Worm (Caenorhabditis elegans) whole organism, L1 larva: ENCODE measurements around the gene T23G5.2.

Source experiments
- C04F5.9 ChIP-seq: sonication (generic microtip); optimal IDR thresholded peaks from 2 replicates; lab custom pipeline; 2016; ENCODE audit warnings: missing genetic modification characterization, missing compliant biosample characterization
- C16A3.4 ChIP-seq: fragments of 150-350 bp; optimal IDR thresholded peaks from 2 replicates; lab custom pipeline; 2014; ENCODE audit warnings: missing biosample characterization, missing genetic modification characterization
- Y116A8C.19 ChIP-seq: sonication (generic microtip); optimal IDR thresholded peaks from 2 replicates; lab custom pipeline; 2016; ENCODE audit warnings: missing compliant biosample characterization, missing genetic modification characterization, borderline replicate concordance
- alr-1 ChIP-seq: fragments of 200-800 bp; sonication (Bioruptor generic); optimal IDR thresholded peaks from 2 replicates; lab custom pipeline; 2018; ENCODE audit warnings: borderline replicate concordance, mild to moderate bottlenecking, missing genetic modification characterization, missing compliant biosample characterization
- aly-2 ChIP-seq: fragments of 150-350 bp; optimal IDR thresholded peaks from 2 replicates; lab custom pipeline; 2014; ENCODE audit warnings: missing biosample characterization, missing genetic modification characterization
- blmp-1 ChIP-seq: fragments of 150-350 bp; optimal IDR thresholded peaks from 2 replicates; lab custom pipeline; 2014; ENCODE audit warnings: missing biosample characterization, missing genetic modification characterization
- ceh-63 ChIP-seq: fragments of 200-800 bp; sonication (Bioruptor generic); optimal IDR thresholded peaks from 2 replicates; lab custom pipeline; 2018; ENCODE audit warnings: mild to moderate bottlenecking, missing genetic modification characterization, missing compliant biosample characterization
- ceh-90 ChIP-seq: sonication (generic microtip); optimal IDR thresholded peaks from 2 replicates; lab custom pipeline; 2016; ENCODE audit warnings: missing genetic modification characterization, missing compliant biosample characterization
- ces-1 ChIP-seq: fragments of 150-350 bp; optimal IDR thresholded peaks from 2 replicates; lab custom pipeline; 2014; ENCODE audit warnings: missing biosample characterization, missing genetic modification reagents, missing genetic modification characterization
- dpl-1 ChIP-seq, 3 experiments: fragments of 150-350 bp in 2 of 3; sonication (generic microtip) in 1 of 3; optimal IDR thresholded peaks; 2 replicates each; lab custom pipeline; 2014 to 2017; ENCODE audit warnings: missing biosample characterization in 3 of 3, missing genetic modification characterization in 3 of 3, missing genetic modification reagents in 3 of 3
- dsc-1 ChIP-seq: sonication (generic microtip); optimal IDR thresholded peaks from 2 replicates; lab custom pipeline; 2016; ENCODE audit warnings: mild to moderate bottlenecking, missing genetic modification characterization, missing compliant biosample characterization
- efl-1 ChIP-seq, 4 experiments: fragments of 150-350 bp; optimal IDR thresholded peaks in 3 of 4; peaks in 1 of 4; 1 replicate in 1 of 4; 2 replicates in 3 of 4; lab custom pipeline; 2014; ENCODE audit warnings: missing biosample characterization in 2 of 4, missing genetic modification characterization in 2 of 4, missing genetic modification reagents in 2 of 4
- egl-13 ChIP-seq: sonication (generic microtip); optimal IDR thresholded peaks from 2 replicates; lab custom pipeline; 2016; ENCODE audit warnings: missing genotype, missing genetic modification reagents, missing genetic modification characterization, missing compliant biosample characterization
- elt-3 ChIP-seq, 6 experiments: fragments of 150-350 bp in 1 of 6; sonication (generic microtip); optimal IDR thresholded peaks; 2 replicates each; lab custom pipeline; 2017 to 2018; ENCODE audit warnings: missing biosample characterization in 6 of 6, missing genetic modification characterization in 6 of 6, inconsistent platforms in 1 of 6
- ets-5 ChIP-seq: fragments of 200-800 bp; sonication (Bioruptor generic); IDR thresholded peaks from 2 replicates; pipeline ENCODE4 v1.3.6; 2022; ENCODE audit warnings: missing genetic modification characterization, missing compliant biosample characterization
- fkh-8 ChIP-seq: sonication (generic microtip); optimal IDR thresholded peaks from 2 replicates; lab custom pipeline; 2016; ENCODE audit warnings: mild to moderate bottlenecking, missing genetic modification characterization, missing compliant biosample characterization
- fos-1 ChIP-seq: fragments of 150-350 bp; optimal IDR thresholded peaks from 2 replicates; lab custom pipeline; 2014; ENCODE audit warnings: missing biosample characterization, missing genetic modification characterization
- grh-1 ChIP-seq: fragments of 200-800 bp; sonication (Bioruptor generic); IDR thresholded peaks from 2 replicates; pipeline ENCODE4 v1.3.6; 2022; ENCODE audit warnings: missing genetic modification reagents, missing genetic modification characterization, missing compliant biosample characterization
- hpl-2 ChIP-seq: fragments of 150-350 bp; optimal IDR thresholded peaks from 2 replicates; lab custom pipeline; 2014; ENCODE audit warnings: missing biosample characterization, missing genetic modification reagents, missing genetic modification characterization
- irx-1 ChIP-seq: sonication (generic microtip); optimal IDR thresholded peaks from 2 replicates; lab custom pipeline; 2016; ENCODE audit warnings: missing genetic modification characterization, missing compliant biosample characterization
- isw-1 ChIP-seq: fragments of 200-800 bp; sonication (Bioruptor generic); IDR thresholded peaks from 2 replicates; pipeline ENCODE4 v1.3.6; 2022; ENCODE audit warnings: missing genetic modification characterization, missing compliant biosample characterization
- jun-1 ChIP-seq: fragments of 150-350 bp; optimal IDR thresholded peaks from 2 replicates; lab custom pipeline; 2014; ENCODE audit warnings: missing biosample characterization, missing genetic modification reagents, missing genetic modification characterization
- lin-13 ChIP-seq: fragments of 150-350 bp; optimal IDR thresholded peaks from 2 replicates; lab custom pipeline; 2014; ENCODE audit warnings: missing biosample characterization, missing genetic modification reagents, missing genetic modification characterization
- lin-14 ChIP-seq: fragments of 200-800 bp; sonication (Bioruptor generic); optimal IDR thresholded peaks from 2 replicates; lab custom pipeline; 2018; ENCODE audit warnings: mild to moderate bottlenecking, missing genetic modification characterization, moderate library complexity, missing compliant biosample characterization
- lsy-2 ChIP-seq, 2 experiments: fragments of 150-350 bp; optimal IDR thresholded peaks; 2 replicates each; lab custom pipeline; 2014; ENCODE audit warnings: missing biosample characterization in 2 of 2, missing genetic modification characterization in 2 of 2
- mdl-1 ChIP-seq, 2 experiments: fragments of 150-350 bp; optimal IDR thresholded peaks; 2 replicates each; lab custom pipeline; 2014 to 2017; ENCODE audit warnings: missing biosample characterization in 2 of 2, missing genetic modification characterization in 2 of 2, inconsistent platforms in 1 of 2
- nhr-47 ChIP-seq: sonication (generic microtip); optimal IDR thresholded peaks from 2 replicates; lab custom pipeline; 2016; ENCODE audit warnings: mild to moderate bottlenecking, missing genetic modification characterization, moderate library complexity, missing compliant biosample characterization
- nhr-71 ChIP-seq: sonication (generic microtip); optimal IDR thresholded peaks from 2 replicates; lab custom pipeline; 2016; ENCODE audit warnings: mild to moderate bottlenecking, missing genetic modification characterization, moderate library complexity, missing compliant biosample characterization
- nhr-76 ChIP-seq: sonication (generic microtip); optimal IDR thresholded peaks from 2 replicates; lab custom pipeline; 2017; ENCODE audit warnings: missing biosample characterization, missing genetic modification characterization
- nhr-77 ChIP-seq: fragments of 150-350 bp; optimal IDR thresholded peaks from 2 replicates; lab custom pipeline; 2014; ENCODE audit warnings: missing biosample characterization, missing genetic modification characterization
- nhr-85 ChIP-seq: sonication (generic microtip); peaks from one replicate; lab custom pipeline; 2016; ENCODE audit warnings: missing genetic modification characterization, inconsistent platforms, missing compliant biosample characterization
- pax-3 ChIP-seq: fragments of 200-800 bp; sonication (Bioruptor generic); optimal IDR thresholded peaks from 2 replicates; lab custom pipeline; 2018; ENCODE audit warnings: mild to moderate bottlenecking, missing genetic modification characterization, moderate library complexity, missing compliant biosample characterization
- pqm-1 ChIP-seq: sonication (generic microtip); optimal IDR thresholded peaks from 3 replicates; lab custom pipeline; 2017; ENCODE audit warnings: missing biosample characterization, missing genetic modification characterization
- rnt-1 ChIP-seq: sonication (generic microtip); optimal IDR thresholded peaks from 2 replicates; lab custom pipeline; 2016; ENCODE audit warnings: mild to moderate bottlenecking, missing genetic modification characterization, moderate library complexity, missing compliant biosample characterization
- skn-1 ChIP-seq: fragments of 150-350 bp; optimal IDR thresholded peaks from 2 replicates; lab custom pipeline; 2014; ENCODE audit warnings: missing biosample characterization, missing genetic modification characterization
- snu-23 ChIP-seq: sonication (generic microtip); optimal IDR thresholded peaks from 2 replicates; lab custom pipeline; 2016; ENCODE audit warnings: missing genetic modification characterization, missing compliant biosample characterization
- sup-37 ChIP-seq: fragments of 200-800 bp; sonication (Bioruptor generic); optimal IDR thresholded peaks from 2 replicates; lab custom pipeline; 2018; ENCODE audit warnings: mild to moderate bottlenecking, missing genetic modification characterization, missing compliant biosample characterization
- swsn-7 ChIP-seq: sonication (generic microtip); optimal IDR thresholded peaks from 2 replicates; lab custom pipeline; 2016; ENCODE audit warnings: missing genetic modification characterization, missing compliant biosample characterization
- vab-15 ChIP-seq: sonication (generic microtip); optimal IDR thresholded peaks from 2 replicates; lab custom pipeline; 2017; ENCODE audit warnings: missing genotype, mild to moderate bottlenecking, missing genetic modification characterization, missing compliant biosample characterization
- xbp-1 ChIP-seq: sonication (generic microtip); optimal IDR thresholded peaks from 2 replicates; lab custom pipeline; 2016; ENCODE audit warnings: missing genetic modification characterization, missing compliant biosample characterization
- ztf-11 ChIP-seq, 2 experiments: sonication (generic microtip); optimal IDR thresholded peaks; 2 replicates each; lab custom pipeline; 2016 to 2017; ENCODE audit warnings: missing genetic modification characterization in 2 of 2, missing biosample characterization in 1 of 2, missing compliant biosample characterization in 1 of 2

Gene T23G5.2

DNA sequence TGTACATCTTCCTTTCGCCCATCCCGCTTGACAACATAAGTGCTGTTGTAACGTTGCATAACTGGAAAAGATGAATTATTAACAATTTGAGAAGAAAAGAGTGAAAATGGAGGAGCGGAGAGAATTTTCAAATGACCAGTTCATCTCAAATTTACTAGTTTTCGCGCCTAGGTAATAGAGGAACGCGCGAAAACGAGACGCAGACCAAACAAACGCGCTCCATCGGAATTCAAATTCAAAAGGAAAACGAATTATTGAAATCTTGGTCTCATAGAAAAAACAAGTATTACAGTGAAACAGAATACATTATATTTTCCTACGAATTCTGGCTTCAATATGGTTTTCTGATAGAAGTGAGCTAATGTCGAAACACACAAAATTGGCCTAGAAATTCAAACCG, 7.9 kb downstream of the T23G5.2 start (continued):
- TF ChIP-seq mdl-1 (tag; optimal IDR thresholded peaks at IDR 0.05; lab: Kevin White, UChicago) (no peak), dpl-1 (GFP tag; optimal IDR thresholded peaks at IDR 0.05; lab: Kevin White, UChicago) (peak; percentile 90 to 94 (median 92)), skn-1 (tag; lab: Kevin White, UChicago) (peak; percentile 10), jun-1 (tag; lab: Kevin White, UChicago) (no peak), alr-1 (no peak), snu-23 (GFP tag; lab: Kevin White, UChicago) (peak; percentile 55), C16A3.4 (tag; lab: Kevin White, UChicago) (peak; percentile 69), grh-1 (GFP tag; lab: Robert Waterston, UW) (no peak), pax-3 (tag; lab: Kevin White, UChicago) (no peak), nhr-47 (tag; lab: Kevin White, UChicago) (peak; percentile 57), ces-1 (GFP tag; lab: Kevin White, UChicago) (no peak), fkh-8 (tag; lab: Kevin White, UChicago) (peak; percentile 28), ceh-63 (GFP tag; lab: Kevin White, UChicago) (no peak), vab-15 (tag; lab: Kevin White, UChicago) (no peak), isw-1 (GFP tag; lab: Robert Waterston, UW) (no peak), ets-5 (GFP tag; lab: Robert Waterston, UW) (no peak), egl-13 (tag; lab: Kevin White, UChicago) (no peak), nhr-85 (tag; lab: Kevin White, UChicago) (peak; percentile 56), dsc-1 (no peak), efl-1 (optimal IDR thresholded peaks at IDR 0.05; lab: Kevin White, UChicago) (peak; percentile 85 to 99), efl-1 (GFP tag; optimal IDR thresholded peaks at IDR 0.05 in 1 of 2; lab: Kevin White, UChicago) (peak; percentile 86 to 98), nhr-77 (tag; lab: Kevin White, UChicago) (peak; percentile 46), xbp-1 (tag; lab: Kevin White, UChicago) (peak; percentile 35), ceh-90 (no peak)

DNA sequence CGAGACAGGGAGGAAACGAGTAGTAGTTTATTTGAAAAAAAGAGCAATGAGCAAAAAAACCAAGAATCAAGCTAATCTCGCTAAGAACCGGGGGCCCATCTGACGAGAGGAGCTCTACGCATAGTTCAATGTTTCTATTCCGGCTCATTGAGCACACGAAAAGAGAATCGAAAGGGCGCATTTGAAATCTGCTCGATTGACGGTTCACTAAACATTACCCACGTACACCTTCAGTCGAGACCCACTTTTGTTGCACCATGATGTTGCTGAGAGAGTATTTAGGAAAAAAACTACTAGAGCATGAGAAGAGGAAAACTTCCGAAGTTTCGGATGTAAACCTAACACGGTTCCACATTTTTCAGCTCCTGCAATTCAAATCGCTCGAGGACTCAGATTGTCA, 11.1 kb downstream of the T23G5.2 start:
- TF ChIP-seq lin-14 (GFP tag; lab: Kevin White, UChicago), result peak; percentile 21
- peak; percentile 30 for TF ChIP-seq aly-2 (tag; lab: Kevin White, UChicago)
- no peak for TF ChIP-seq hpl-2 (GFP tag; lab: Kevin White, UChicago)
- TF ChIP-seq, all 84 proteins: peak for 2

DNA sequence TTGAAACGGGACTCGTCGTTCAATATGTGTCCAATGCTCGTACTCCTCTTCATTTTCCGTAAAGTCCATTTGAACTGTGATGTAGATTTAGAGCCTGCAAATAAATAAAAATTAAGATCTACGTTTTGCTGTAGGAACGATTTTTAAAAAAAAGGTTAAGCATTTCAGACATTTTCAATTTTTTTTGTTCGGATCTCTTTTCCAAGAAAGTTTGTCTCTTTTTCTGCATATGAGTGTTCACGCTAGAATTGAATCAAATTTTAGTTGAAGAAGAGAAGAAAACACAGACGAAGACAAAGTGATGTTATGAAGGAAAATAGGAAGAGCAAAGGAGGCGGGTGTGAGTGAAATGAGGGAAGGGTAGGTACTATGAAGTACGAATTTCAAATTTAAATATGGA, 20.8 kb downstream of the T23G5.2 start, which contains the start of gene npr-29:
Gene npr-29 (minus strand): TSS at position 101 of the 400 bp plus-strand sequence.
- TF ChIP-seq blmp-1 (tag; lab: Kevin White, UChicago) (no peak), pqm-1 (tag; lab: Kevin White, UChicago) (no peak), nhr-76 (tag; lab: Kevin White, UChicago) (no peak), nhr-85 (tag; lab: Kevin White, UChicago) (no peak), Y116A8C.19 (no peak), ztf-11 (tag; optimal IDR thresholded peaks at IDR 0.05; lab: Kevin White, UChicago) (no peak), C04F5.9 (tag; lab: Kevin White, UChicago) (no peak), jun-1 (tag; lab: Kevin White, UChicago) (no peak), fos-1 (tag; lab: Kevin White, UChicago) (no peak), elt-3 (tag; optimal IDR thresholded peaks at IDR 0.05; lab: Kevin White, UChicago) (no peak), nhr-71 (tag; lab: Kevin White, UChicago) (no peak), sup-37 (GFP tag; lab: Kevin White, UChicago) (no peak), lin-13 (GFP tag; lab: Kevin White, UChicago) (no peak), vab-15 (tag; lab: Kevin White, UChicago) (no peak), swsn-7 (no peak), lsy-2 (tag; optimal IDR thresholded peaks at IDR 0.05; lab: Kevin White, UChicago) (no peak), irx-1 (tag; lab: Kevin White, UChicago) (no peak), dpl-1 (GFP tag; optimal IDR thresholded peaks at IDR 0.05; lab: Kevin White, UChicago) (no peak), rnt-1 (tag; lab: Kevin White, UChicago) (no peak)
- TF ChIP-seq, all 84 proteins: peak for 0
